Fruit fly (Drosophila melanogaster) whole organism, adult: ENCODE results near the gene dock.

Experiments
- CG12768 ChIP-seq: fragments of 200-800 bp; sonication (Bioruptor generic); optimal IDR thresholded peaks from 2 replicates; lab custom pipeline; 2017; ENCODE audit warnings: missing biosample characterization, missing genetic modification characterization, mild to moderate bottlenecking, moderate library complexity, missing genetic modification reagents
- CG14711 ChIP-seq: fragments of 200-800 bp; sonication (Bioruptor generic); optimal IDR thresholded peaks from 2 replicates; lab custom pipeline; 2018; ENCODE audit warnings: missing biosample characterization, mild to moderate bottlenecking, missing genetic modification characterization, moderate library complexity
- CG5204 ChIP-seq: fragments of 200-800 bp; sonication (Bioruptor generic); optimal IDR thresholded peaks from 2 replicates; lab custom pipeline; 2016; ENCODE audit warnings: missing biosample characterization, missing genetic modification characterization
- Clk ChIP-seq: fragments of 200-800 bp; sonication (Bioruptor generic); optimal IDR thresholded peaks from 2 replicates; lab custom pipeline; 2017; ENCODE audit warnings: missing biosample characterization, missing genetic modification characterization
- Crg-1 ChIP-seq: fragments of 200-800 bp; sonication (Bioruptor generic); optimal IDR thresholded peaks from 2 replicates; lab custom pipeline; 2016; ENCODE audit warnings: missing biosample characterization, missing genetic modification characterization
- Hr96 ChIP-seq: fragments of 200-800 bp; sonication (Bioruptor generic); optimal IDR thresholded peaks from 2 replicates; lab custom pipeline; 2016; ENCODE audit warnings: missing biosample characterization, missing genetic modification characterization
- bab1 ChIP-seq: fragments of 200-800 bp; sonication (Bioruptor generic); optimal IDR thresholded peaks from 3 replicates; lab custom pipeline; 2019; ENCODE audit warnings: missing biosample characterization, mild to moderate bottlenecking, missing genetic modification characterization, moderate library complexity
- cic ChIP-seq: fragments of 200-800 bp; sonication (Bioruptor generic); optimal IDR thresholded peaks from 2 replicates; lab custom pipeline; 2017; ENCODE audit warnings: missing biosample characterization, mild to moderate bottlenecking, missing genetic modification characterization, moderate library complexity
- cnc ChIP-seq, 2 experiments: fragments of >200 bp; optimal IDR thresholded peaks; 2 replicates each; lab custom pipeline; 2017
- kay ChIP-seq: fragments of 200-800 bp; sonication (Bioruptor generic); peaks from one replicate; lab custom pipeline; 2016; ENCODE audit warnings: missing biosample characterization, missing genetic modification characterization, borderline replicate concordance
- pad ChIP-seq: fragments of 200-800 bp; sonication (Bioruptor generic); optimal IDR thresholded peaks from 3 replicates; lab custom pipeline; 2017; ENCODE audit warnings: missing biosample characterization, missing genetic modification characterization, mild to moderate bottlenecking, moderate library complexity, missing genetic modification reagents
- tj ChIP-seq: fragments of 200-800 bp; sonication (Bioruptor generic); optimal IDR thresholded peaks from 3 replicates; lab custom pipeline; 2017; ENCODE audit warnings: missing biosample characterization, mild to moderate bottlenecking, missing genetic modification characterization, moderate library complexity

dm6 chr2L:866950-867744 lies 41.4 kb downstream of the dock start:
- no peak for TF ChIP-seq kay
- peak; percentile 96 for TF ChIP-seq CG5204 (GFP tag; lab: Kevin White, UChicago)
- TF ChIP-seq Crg-1 (GFP tag; lab: Kevin White, UChicago) = peak; percentile 97
- TF ChIP-seq Hr96 (GFP tag; lab: Kevin White, UChicago) = peak; percentile 95
- TF ChIP-seq bab1 = peak; percentile 98
- peak; percentile 65 for TF ChIP-seq tj (GFP tag; lab: Kevin White, UChicago)
- peak; percentile 89 for TF ChIP-seq pad (GFP tag; lab: Kevin White, UChicago)
- TF ChIP-seq Clk (GFP tag; lab: Kevin White, UChicago) = peak; percentile 94
- TF ChIP-seq CG12768 (GFP tag; lab: Kevin White, UChicago) = peak; percentile 98
- no peak for TF ChIP-seq cnc (optimal IDR thresholded peaks at IDR 0.05; lab: Kevin White, UChicago)
- peak; percentile 98 for TF ChIP-seq cic
- TF ChIP-seq CG14711 (tag; lab: Kevin White, UChicago) = peak; percentile 93
